Fruit fly (Drosophila melanogaster): Measurements from ENCODE around the gene Rbp4.
A peak's percentile ranks its signal among the peaks of the same experiment; 100 is the strongest.

- TF ChIP-seq CG8478 (optimal IDR thresholded peaks at IDR 0.05) (no peak), CTCF (optimal IDR thresholded peaks at IDR 0.05) (peak in 1 of 2 experiments; percentile 11)
These were observed 4.9 kb upstream of the Rbp4 start, which contains the start of gene B52 for dm6 chr3R:13660924-13661659.

Data from S2 (cell line).